Worm (Caenorhabditis elegans): ENCODE measurements around the gene F29G6.1.

The F29G6.1 gene

DNA sequence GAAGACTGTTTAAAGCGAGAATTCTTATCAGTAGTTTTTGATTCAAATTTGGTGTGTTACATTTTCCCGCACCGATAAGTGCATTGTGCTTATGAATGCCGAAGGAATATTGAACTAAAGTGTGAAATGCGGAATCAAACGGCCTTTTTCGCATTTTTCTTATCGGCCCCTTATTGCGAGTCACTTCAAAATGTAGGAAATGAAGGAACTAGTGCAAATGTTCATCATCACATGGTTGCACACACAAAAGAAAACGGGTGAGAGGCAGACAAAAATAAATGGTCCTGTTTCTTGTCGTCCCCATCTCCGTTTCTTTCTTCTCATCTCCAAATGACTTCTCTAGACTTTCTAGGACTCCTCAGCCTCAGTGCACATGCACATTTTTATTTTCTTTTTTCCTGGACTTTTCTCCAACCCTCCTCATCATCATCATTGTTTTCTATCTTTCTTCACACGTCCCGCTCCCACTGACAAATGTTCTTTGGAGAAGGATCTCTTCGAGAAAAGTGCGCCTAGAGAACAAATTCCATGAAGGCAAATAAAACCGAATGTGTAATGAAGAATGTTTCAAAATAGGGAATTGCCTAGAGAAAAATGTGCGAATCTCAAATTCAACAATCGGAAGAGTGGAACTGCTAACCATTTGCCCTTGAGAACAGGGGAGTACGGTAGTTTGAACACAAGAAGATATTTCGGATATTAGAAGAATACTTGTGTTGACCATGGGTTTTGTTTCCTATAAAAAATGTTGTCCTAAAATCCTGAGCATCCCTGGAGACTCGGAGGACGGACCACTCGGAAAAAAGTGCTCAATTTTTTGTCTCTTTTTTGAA lies 37.6 kb upstream of the F29G6.1 start (continued):
- TF ChIP-seq isw-1 (GFP tag; IDR thresholded peaks at IDR 0.05) (no peak), lin-39 (tag; optimal IDR thresholded peaks at IDR 0.05) (no peak), sox-4 (tag; optimal IDR thresholded peaks at IDR 0.05) (no peak), dpl-1 (GFP tag; optimal IDR thresholded peaks at IDR 0.05) (no peak), nhr-47 (tag; optimal IDR thresholded peaks at IDR 0.05) (no peak), ces-1 (GFP tag; optimal IDR thresholded peaks at IDR 0.05) (no peak), unc-86 (tag; optimal IDR thresholded peaks at IDR 0.05) (no peak), fkh-4 (tag; optimal IDR thresholded peaks at IDR 0.05; ENCODE audit: borderline replicate concordance) (no peak), ceh-63 (GFP tag; optimal IDR thresholded peaks at IDR 0.05) (no peak), egl-27 (tag; optimal IDR thresholded peaks at IDR 0.05) (no peak), hpl-2 (GFP tag; optimal IDR thresholded peaks at IDR 0.05) (no peak), snpc-4 (tag; optimal IDR thresholded peaks at IDR 0.05) (no peak), pax-3 (tag; optimal IDR thresholded peaks at IDR 0.05) (no peak), nhr-77 (tag; optimal IDR thresholded peaks at IDR 0.05) (no peak), efl-1 (optimal IDR thresholded peaks at IDR 0.05) (no peak), efl-1 (GFP tag; optimal IDR thresholded peaks at IDR 0.05 in 1 of 2) (no peak), grh-1 (GFP tag; IDR thresholded peaks at IDR 0.05) (no peak), lin-13 (GFP tag; optimal IDR thresholded peaks at IDR 0.05) (no peak), nhr-71 (tag; optimal IDR thresholded peaks at IDR 0.05) (peak; percentile 69), C34B4.2 (tag; optimal IDR thresholded peaks at IDR 0.05) (no peak), ceh-90 (tag; optimal IDR thresholded peaks at IDR 0.05) (no peak), lir-3 (tag; optimal IDR thresholded peaks at IDR 0.05; ENCODE audit: poor library complexity) (no peak), fkh-8 (tag; optimal IDR thresholded peaks at IDR 0.05) (no peak), alr-1 (tag; optimal IDR thresholded peaks at IDR 0.05; ENCODE audit: borderline replicate concordance) (no peak), elt-2 (tag; optimal IDR thresholded peaks at IDR 0.05) (peak; percentile 88), unc-98 (GFP tag; IDR thresholded peaks at IDR 0.05) (no peak), jun-1 (tag; optimal IDR thresholded peaks at IDR 0.05) (no peak), irx-1 (tag; optimal IDR thresholded peaks at IDR 0.05) (no peak), fos-1 (tag; optimal IDR thresholded peaks at IDR 0.05) (no peak), elt-3 (tag; optimal IDR thresholded peaks at IDR 0.05) (no peak), ztf-4 (tag; optimal IDR thresholded peaks at IDR 0.05) (no peak), lsy-2 (tag; optimal IDR thresholded peaks at IDR 0.05) (peak; percentile 23 to 42), aly-2 (tag; optimal IDR thresholded peaks at IDR 0.05) (no peak), mdl-1 (tag; optimal IDR thresholded peaks at IDR 0.05) (peak in 1 of 2 experiments; percentile 58), nhr-76 (tag; optimal IDR thresholded peaks at IDR 0.05) (no peak), hlh-4 (tag; optimal IDR thresholded peaks at IDR 0.05) (no peak), ets-5 (GFP tag; IDR thresholded peaks at IDR 0.05) (no peak), fkh-10 (GFP tag; optimal IDR thresholded peaks at IDR 0.05) (no peak), zip-4 (GFP tag; optimal IDR thresholded peaks at IDR 0.05) (no peak), ceh-88 (GFP tag; IDR thresholded peaks at IDR 0.05) (no peak), efl-3 (GFP tag; optimal IDR thresholded peaks at IDR 0.05) (no peak), ztf-11 (tag; optimal IDR thresholded peaks at IDR 0.05) (no peak), swsn-7 (tag; optimal IDR thresholded peaks at IDR 0.05) (no peak), nhr-28 (tag; optimal IDR thresholded peaks at IDR 0.05) (no peak), hlh-17 (GFP tag; optimal IDR thresholded peaks at IDR 0.05; ENCODE audit: borderline replicate concordance) (no peak), F16B12.6 (tag; optimal IDR thresholded peaks at IDR 0.05) (no peak), pag-3 (tag; optimal IDR thresholded peaks at IDR 0.05; ENCODE audit: borderline replicate concordance, insufficient read depth) (no peak), nhr-85 (tag) (no peak), xbp-1 (tag; optimal IDR thresholded peaks at IDR 0.05) (no peak), ceh-82 (tag; optimal IDR thresholded peaks at IDR 0.05) (peak in 1 of 3 experiments; percentile 1), ceh-8 (GFP tag; optimal IDR thresholded peaks at IDR 0.05) (no peak)
